Fruit fly (Drosophila melanogaster) whole organism, embryonic: ENCODE data around the gene ppk20.

ENCODE experiments used
- CG11560 ChIP-seq: fragments of 200-800 bp; sonication (Bioruptor generic); IDR thresholded peaks from 3 replicates; pipeline ENCODE4 v1.3.6; 2022; ENCODE audit warnings: missing biosample characterization, missing genetic modification characterization
- CG14014 ChIP-seq: fragments of 200-800 bp; sonication (Bioruptor generic); IDR thresholded peaks from 2 replicates; pipeline ENCODE4 v1.3.6; 2022; ENCODE audit warnings: missing biosample characterization, missing genetic modification characterization
- CG15696 ChIP-seq: fragments of 200-800 bp; sonication (Bioruptor generic); optimal IDR thresholded peaks from 2 replicates; lab custom pipeline; 2019; ENCODE audit warnings: missing biosample characterization, mild to moderate bottlenecking, missing genetic modification characterization, moderate library complexity
- CG1647 ChIP-seq: fragments of 200-800 bp; sonication (Bioruptor generic); optimal IDR thresholded peaks from 3 replicates; lab custom pipeline; 2016; ENCODE audit warnings: missing biosample characterization, missing genetic modification characterization
- CG17912 ChIP-seq: fragments of 200-800 bp; sonication (Bioruptor generic); optimal IDR thresholded peaks from 2 replicates; lab custom pipeline; 2018; ENCODE audit warnings: missing biosample characterization, mild to moderate bottlenecking, missing genetic modification characterization
- CG33557 ChIP-seq: fragments of 200-800 bp; sonication (Bioruptor generic); optimal IDR thresholded peaks from 2 replicates; lab custom pipeline; 2019; ENCODE audit warnings: missing biosample characterization, mild to moderate bottlenecking, missing genetic modification characterization, moderate library complexity
- CG3407 ChIP-seq: fragments of 200-800 bp; sonication (Bioruptor generic); optimal IDR thresholded peaks from 2 replicates; lab custom pipeline; 2018; ENCODE audit warnings: missing biosample characterization, mild to moderate bottlenecking, missing genetic modification characterization
- CG4404 ChIP-seq: fragments of 200-800 bp; sonication (Bioruptor generic); IDR thresholded peaks from 2 replicates; pipeline ENCODE4 v1.3.6; 2022; ENCODE audit warnings: missing biosample characterization, missing genetic modification characterization
- CG4854 ChIP-seq: fragments of 200-800 bp; sonication (Bioruptor generic); optimal IDR thresholded peaks from 2 replicates; lab custom pipeline; 2016; ENCODE audit warnings: missing biosample characterization, missing genetic modification characterization, inconsistent platforms
- CG6683 ChIP-seq: fragments of 200-800 bp; sonication (Bioruptor generic); optimal IDR thresholded peaks from 2 replicates; lab custom pipeline; 2017; ENCODE audit warnings: missing biosample characterization, mild to moderate bottlenecking, missing genetic modification characterization, missing genetic modification reagents
- CG6689 ChIP-seq: fragments of 200-800 bp; sonication (Bioruptor generic); IDR thresholded peaks from 2 replicates; pipeline ENCODE4 v1.3.6; 2022; ENCODE audit warnings: missing biosample characterization, missing genetic modification characterization
- CG7271 ChIP-seq: fragments of 200-800 bp; sonication (Bioruptor generic); optimal IDR thresholded peaks from 2 replicates; lab custom pipeline; 2018; ENCODE audit warnings: missing biosample characterization, mild to moderate bottlenecking, missing genetic modification characterization, moderate library complexity
- Dad ChIP-seq: fragments of 200-800 bp; sonication (Bioruptor generic); optimal IDR thresholded peaks from 3 replicates; lab custom pipeline; 2016; ENCODE audit warnings: missing biosample characterization, missing genetic modification characterization
- Deaf1 ChIP-seq: fragments of 200-800 bp; optimal IDR thresholded peaks from 3 replicates; lab custom pipeline; 2019; ENCODE audit warnings: missing biosample characterization, mild to moderate bottlenecking, missing genetic modification characterization, moderate library complexity
- Dip2 ChIP-seq: fragments of 200-800 bp; sonication (Bioruptor generic); IDR thresholded peaks from 2 replicates; pipeline ENCODE4 v1.3.6; 2022; ENCODE audit warnings: missing biosample characterization, missing genetic modification characterization
- E2f1 ChIP-seq: fragments of 200-800 bp; sonication (Bioruptor generic); IDR thresholded peaks from 2 replicates; pipeline ENCODE4 v1.3.6; 2022; ENCODE audit warnings: missing biosample characterization, missing genetic modification characterization
- Fer1 ChIP-seq: fragments of 200-800 bp; sonication (Bioruptor generic); optimal IDR thresholded peaks from 2 replicates; lab custom pipeline; 2017; ENCODE audit warnings: missing biosample characterization, mild to moderate bottlenecking, missing genetic modification characterization
- Hmr ChIP-seq: fragments of 200-800 bp; sonication (Bioruptor generic); optimal IDR thresholded peaks from 3 replicates; lab custom pipeline; 2017; ENCODE audit warnings: mild to moderate bottlenecking, missing biosample characterization, missing genetic modification reagents, missing genetic modification characterization
- MBD-R2 ChIP-seq: fragments of 200-800 bp; sonication (Bioruptor generic); IDR thresholded peaks from 2 replicates; pipeline ENCODE4 v1.3.6; 2022; ENCODE audit warnings: missing biosample characterization, missing genetic modification characterization
- Med ChIP-seq: fragments of 200-800 bp; sonication (Bioruptor generic); peaks from one replicate; lab custom pipeline; 2016; ENCODE audit warnings: missing biosample characterization, missing genetic modification characterization, mild to moderate bottlenecking, inconsistent platforms, moderate library complexity
- Nf-YC ChIP-seq: fragments of 200-800 bp; optimal IDR thresholded peaks from 3 replicates; lab custom pipeline; 2019; ENCODE audit warnings: missing biosample characterization, mild to moderate bottlenecking, missing genetic modification characterization, moderate library complexity
- Stat92E ChIP-seq, 3 experiments: fragments of >200 bp in 2 of 3; fragments of 200-800 bp in 1 of 3; sonication (Bioruptor generic) in 1 of 3; optimal IDR thresholded peaks; 2 replicates each; lab custom pipeline; 2017 to 2019; ENCODE audit warnings: missing biosample characterization in 3 of 3, missing genetic modification characterization in 3 of 3, mild to moderate bottlenecking in 1 of 3, moderate library complexity in 1 of 3
- bcd ChIP-seq: fragments of 200-800 bp; sonication (Bioruptor generic); optimal IDR thresholded peaks from 2 replicates; lab custom pipeline; 2017; ENCODE audit warnings: missing biosample characterization, mild to moderate bottlenecking, missing genetic modification characterization
- chif ChIP-seq, 2 experiments: fragments of 200-800 bp; sonication (Bioruptor generic); optimal IDR thresholded peaks; 3 replicates each; lab custom pipeline; 2016; ENCODE audit warnings: missing biosample characterization in 2 of 2, missing genetic modification characterization in 2 of 2
- dati ChIP-seq: fragments of 200-800 bp; sonication (Bioruptor generic); IDR thresholded peaks from 2 replicates; pipeline ENCODE4 v1.3.6; 2022; ENCODE audit warnings: missing biosample characterization, missing genetic modification characterization
- exex ChIP-seq: fragments of 200-800 bp; sonication (Bioruptor generic); optimal IDR thresholded peaks from 4 replicates; lab custom pipeline; 2018; ENCODE audit warnings: missing biosample characterization, mild to moderate bottlenecking, missing genetic modification characterization, moderate library complexity
- fd3F ChIP-seq: fragments of 200-800 bp; sonication (Bioruptor generic); optimal IDR thresholded peaks from 2 replicates; lab custom pipeline; 2018; ENCODE audit warnings: missing biosample characterization, mild to moderate bottlenecking, missing genetic modification characterization, moderate library complexity
- gcm ChIP-seq: fragments of 200-800 bp; sonication (Bioruptor generic); optimal IDR thresholded peaks from 2 replicates; lab custom pipeline; 2019; ENCODE audit warnings: missing biosample characterization, mild to moderate bottlenecking, missing genetic modification characterization, moderate library complexity
- grn ChIP-seq: fragments of 200-800 bp; sonication (Bioruptor generic); optimal IDR thresholded peaks from 3 replicates; lab custom pipeline; 2017; ENCODE audit warnings: missing biosample characterization, missing genetic modification characterization
- ham ChIP-seq: fragments of 200-800 bp; sonication (Bioruptor generic); IDR thresholded peaks from 2 replicates; pipeline ENCODE4 v1.3.6; 2022; ENCODE audit warnings: missing biosample characterization, missing genetic modification characterization
- insv ChIP-seq, 2 experiments: fragments of 200-800 bp; sonication (Bioruptor generic); optimal IDR thresholded peaks; 3 replicates each; lab custom pipeline; 2016 to 2018; ENCODE audit warnings: missing biosample characterization in 2 of 2, missing genetic modification characterization in 2 of 2
- nmo ChIP-seq: fragments of 200-800 bp; sonication (Bioruptor generic); optimal IDR thresholded peaks from 2 replicates; lab custom pipeline; 2018; ENCODE audit warnings: missing biosample characterization, mild to moderate bottlenecking, missing genetic modification characterization, moderate library complexity
- pb ChIP-seq: fragments of 200-800 bp; sonication (Bioruptor generic); optimal IDR thresholded peaks from 3 replicates; lab custom pipeline; 2016; ENCODE audit warnings: missing biosample characterization, missing genetic modification characterization
- ranshi ChIP-seq: fragments of 200-800 bp; sonication (Bioruptor generic); IDR thresholded peaks from 2 replicates; pipeline ENCODE4 v1.3.6; 2022; ENCODE audit warnings: missing biosample characterization, missing genetic modification characterization
- sima ChIP-seq: fragments of 200-800 bp; sonication (Bioruptor generic); optimal IDR thresholded peaks from 2 replicates; lab custom pipeline; 2016; ENCODE audit warnings: missing biosample characterization, missing genetic modification characterization
- slp2 ChIP-seq: fragments of 200-800 bp; sonication (Bioruptor generic); optimal IDR thresholded peaks from 2 replicates; lab custom pipeline; 2016; ENCODE audit warnings: missing biosample characterization, missing genetic modification characterization
- tio ChIP-seq: fragments of 200-800 bp; sonication (Bioruptor generic); optimal IDR thresholded peaks from 2 replicates; lab custom pipeline; 2017; ENCODE audit warnings: missing biosample characterization, missing genetic modification characterization, inconsistent platforms
- tup ChIP-seq: fragments of 200-800 bp; sonication (Bioruptor generic); optimal IDR thresholded peaks from 2 replicates; lab custom pipeline; 2016; ENCODE audit warnings: missing biosample characterization, mild to moderate bottlenecking, missing genetic modification characterization, moderate library complexity

ppk20 gene

dm6 chr3R:29675333-29675732 is 6.7 kb upstream of the ppk20 start, which contains the start of the genes Bub3 and Cap-D2 (continued):
- TF ChIP-seq CG14014 (GFP tag; lab: Robert Waterston, UW) (peak; percentile 79), Nf-YC (tag; lab: Kevin White, UChicago) (no peak), Dad (GFP tag; lab: Kevin White, UChicago) (peak; percentile 65), CG6689 (GFP tag; lab: Robert Waterston, UW) (peak; percentile 61), CG4404 (GFP tag; lab: Robert Waterston, UW) (peak; percentile 45), gcm (GFP tag; lab: Kevin White, UChicago) (peak; percentile 33), Dip2 (GFP tag; lab: Robert Waterston, UW) (no peak), CG33557 (peak; percentile 46), Stat92E (GFP tag; optimal IDR thresholded peaks at IDR 0.05; lab: Kevin White, UChicago) (no peak), CG3407 (GFP tag; lab: Kevin White, UChicago) (peak; percentile 26), ham (GFP tag; lab: Robert Waterston, UW) (no peak), Deaf1 (tag; lab: Kevin White, UChicago) (no peak), chif (GFP tag; optimal IDR thresholded peaks at IDR 0.05; lab: Kevin White, UChicago) (peak; percentile 71 to 79), dati (GFP tag; lab: Robert Waterston, UW) (0 out of 2 replicates have a peak, but pooled peaks have one; percentile 20), CG11560 (no peak), slp2 (GFP tag; lab: Kevin White, UChicago) (peak; percentile 46), exex (no peak), grn (GFP tag; lab: Kevin White, UChicago) (no peak), sima (GFP tag; lab: Kevin White, UChicago) (no peak), tup (GFP tag; lab: Kevin White, UChicago) (peak; percentile 25), Fer1 (GFP tag; lab: Kevin White, UChicago) (no peak), pb (peak; percentile 28), CG4854 (no peak), CG1647 (peak; percentile 62), E2f1 (GFP tag; lab: Robert Waterston, UW) (peak; percentile 44), CG7271 (tag; lab: Kevin White, UChicago) (peak; percentile 39), CG15696 (tag; lab: Kevin White, UChicago) (peak; percentile 69), fd3F (GFP tag; lab: Kevin White, UChicago) (no peak)

- TF ChIP-seq CG17912 (GFP tag; lab: Kevin White, UChicago), result no peak
- TF ChIP-seq CG6683 (GFP tag; lab: Kevin White, UChicago), result no peak
- no peak for TF ChIP-seq CG7271 (tag; lab: Kevin White, UChicago)
- no peak for TF ChIP-seq MBD-R2 (GFP tag; lab: Robert Waterston, UW)
- TF ChIP-seq ranshi (GFP tag; lab: Robert Waterston, UW), result no peak
Observed at dm6 chr3R:29672156-29672555, 3.5 kb upstream of the ppk20 start, which contains the start of gene ppk19. Gene ppk19 (plus strand): TSS chr3R:29672456.

- TF ChIP-seq insv (GFP tag; optimal IDR thresholded peaks at IDR 0.05; lab: Kevin White, UChicago) (peak in 1 of 2 experiments; percentile 17), nmo (GFP tag; lab: Kevin White, UChicago) (peak; percentile 8), tio (GFP tag; lab: Kevin White, UChicago) (no peak), Hmr (GFP tag; lab: Kevin White, UChicago) (no peak), Med (GFP tag; lab: Kevin White, UChicago) (peak; percentile 38), bcd (GFP tag; lab: Kevin White, UChicago) (no peak)
Observed at dm6 chr3R:29671060-29671707, 2.5 kb upstream of the ppk20 start, which contains the start of gene Obp99a. Gene Obp99a (plus strand): TSS chr3R:29671657.
